Worm (Caenorhabditis elegans) whole organism, L4/young adult: Measurements from ENCODE around the gene pgm-1.

Source experiments
- W03F9.2 ChIP-seq: fragments of 150-350 bp; optimal IDR thresholded peaks from 2 replicates; lab custom pipeline; 2014; ENCODE audit warnings: missing biosample characterization, missing genetic modification characterization
- dao-5 ChIP-seq: sonication (generic microtip); optimal IDR thresholded peaks from 2 replicates; lab custom pipeline; 2016; ENCODE audit warnings: missing genotype, missing genetic modification characterization, moderate library complexity, missing compliant biosample characterization
- him-1 ChIP-seq: sonication (generic microtip); optimal IDR thresholded peaks from 2 replicates; lab custom pipeline; 2016; ENCODE audit warnings: missing genotype, missing genetic modification reagents, missing genetic modification characterization, missing compliant biosample characterization

DNA sequence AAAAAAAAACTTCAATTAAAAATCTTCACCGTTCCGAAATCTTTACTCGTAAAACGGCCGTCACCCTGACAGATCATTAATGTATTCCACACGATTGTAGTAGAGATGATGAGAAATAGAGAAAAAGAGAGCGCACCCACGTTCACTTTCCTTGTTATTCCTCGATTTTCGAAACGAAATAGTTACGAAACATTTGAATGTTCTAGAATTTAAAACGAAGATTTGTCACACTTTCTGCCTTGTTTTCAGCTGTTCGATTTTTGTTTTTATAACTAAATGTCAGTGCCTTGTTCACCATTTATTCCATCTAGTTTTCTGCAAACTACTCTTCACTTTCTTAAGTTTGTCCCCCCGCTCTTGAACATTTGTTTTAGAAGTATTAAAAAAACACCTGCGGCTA lies 34.5 kb upstream of the pgm-1 start:
- no peak for TF ChIP-seq him-1
- TF ChIP-seq W03F9.2 (tag; lab: Kevin White, UChicago), result no peak
- TF ChIP-seq dao-5, result no peak
